Worm (Caenorhabditis elegans) whole organism, L2 larva: ENCODE data around the gene D2045.8.

Experiments used
- C34F6.9 ChIP-seq: fragments of 150-350 bp; optimal IDR thresholded peaks from 2 replicates; lab custom pipeline; 2014; ENCODE audit warnings: missing biosample characterization, missing genetic modification characterization
- F13H6.1 ChIP-seq: sonication (generic microtip); optimal IDR thresholded peaks from 2 replicates; lab custom pipeline; 2016; ENCODE audit warnings: missing genetic modification characterization, missing compliant biosample characterization
- alr-1 ChIP-seq: fragments of 150-350 bp; optimal IDR thresholded peaks from 2 replicates; lab custom pipeline; 2014; ENCODE audit warnings: missing biosample characterization, missing genetic modification characterization
- aly-2 ChIP-seq: fragments of 150-350 bp; optimal IDR thresholded peaks from 2 replicates; lab custom pipeline; 2014; ENCODE audit warnings: missing biosample characterization, missing genetic modification characterization
- ama-1 ChIP-seq: fragments of 150-350 bp; optimal IDR thresholded peaks from 2 replicates; lab custom pipeline; 2018; ENCODE audit warnings: inconsistent platforms
- blmp-1 ChIP-seq: sonication (generic microtip); optimal IDR thresholded peaks from 2 replicates; lab custom pipeline; 2017; ENCODE audit warnings: missing genetic modification characterization, mild to moderate bottlenecking, missing compliant biosample characterization, antibody characterized with exemption, moderate library complexity; ENCODE audit not compliant: insufficient read depth
- ceh-16 ChIP-seq: fragments of 150-350 bp; optimal IDR thresholded peaks from 2 replicates; lab custom pipeline; 2014; ENCODE audit warnings: missing biosample characterization, missing genetic modification characterization
- elt-3 ChIP-seq: sonication (generic microtip); optimal IDR thresholded peaks from 2 replicates; lab custom pipeline; 2017; ENCODE audit warnings: missing biosample characterization, missing genetic modification characterization
- fos-1 ChIP-seq: fragments of 150-350 bp; optimal IDR thresholded peaks from 2 replicates; lab custom pipeline; 2014; ENCODE audit warnings: missing biosample characterization, missing genetic modification characterization
- gmeb-1 ChIP-seq: fragments of 150-350 bp; optimal IDR thresholded peaks from 2 replicates; lab custom pipeline; 2014; ENCODE audit warnings: missing biosample characterization, missing genetic modification characterization
- lin-11 ChIP-seq: fragments of 150-350 bp; sonication (generic microtip); optimal IDR thresholded peaks from 2 replicates; lab custom pipeline; 2014; ENCODE audit warnings: missing biosample characterization, missing genetic modification characterization, inconsistent platforms, mixed read lengths
- lin-13 ChIP-seq: fragments of 150-350 bp; optimal IDR thresholded peaks from 2 replicates; lab custom pipeline; 2014; ENCODE audit warnings: missing biosample characterization, missing genetic modification reagents, missing genetic modification characterization
- lsy-2 ChIP-seq, 2 experiments: fragments of 150-350 bp in 1 of 2; sonication (generic microtip) in 1 of 2; optimal IDR thresholded peaks; 2 replicates each; lab custom pipeline; 2014 to 2017; ENCODE audit warnings: missing biosample characterization in 2 of 2, missing genetic modification characterization in 2 of 2
- mab-5 ChIP-seq: fragments of 150-350 bp; optimal IDR thresholded peaks from 2 replicates; lab custom pipeline; 2014; ENCODE audit warnings: missing biosample characterization, missing genetic modification characterization
- mdl-1 ChIP-seq, 2 experiments: fragments of 150-350 bp in 1 of 2; sonication (generic microtip) in 1 of 2; optimal IDR thresholded peaks; 2 replicates each; lab custom pipeline; 2017; ENCODE audit warnings: missing biosample characterization in 2 of 2, missing genetic modification characterization in 2 of 2
- nhr-10 ChIP-seq: sonication (generic microtip); optimal IDR thresholded peaks from 2 replicates; lab custom pipeline; 2017; ENCODE audit warnings: missing biosample characterization, missing genetic modification characterization
- nhr-11 ChIP-seq: fragments of 150-350 bp; optimal IDR thresholded peaks from 2 replicates; lab custom pipeline; 2014; ENCODE audit warnings: missing biosample characterization, missing genetic modification characterization
- nhr-12 ChIP-seq: fragments of 150-350 bp; optimal IDR thresholded peaks from 2 replicates; lab custom pipeline; 2014; ENCODE audit warnings: missing biosample characterization, missing genetic modification characterization
- nhr-129 ChIP-seq: fragments of 150-350 bp; optimal IDR thresholded peaks from 2 replicates; lab custom pipeline; 2014; ENCODE audit warnings: missing biosample characterization, missing genetic modification characterization
- nhr-21 ChIP-seq: fragments of 150-350 bp; optimal IDR thresholded peaks from 2 replicates; lab custom pipeline; 2014; ENCODE audit warnings: missing biosample characterization, missing genetic modification characterization
- nhr-23 ChIP-seq: fragments of 150-350 bp; optimal IDR thresholded peaks from 2 replicates; lab custom pipeline; 2014; ENCODE audit warnings: missing biosample characterization, missing genetic modification reagents, missing genetic modification characterization
- nhr-237 ChIP-seq: fragments of 150-350 bp; optimal IDR thresholded peaks from 2 replicates; lab custom pipeline; 2014; ENCODE audit warnings: missing biosample characterization, missing genetic modification characterization
- nhr-25 ChIP-seq: fragments of 150-350 bp; sonication (generic microtip); optimal IDR thresholded peaks from 3 replicates; lab custom pipeline; 2014; ENCODE audit warnings: missing biosample characterization, missing genetic modification characterization
- nhr-77 ChIP-seq: fragments of 150-350 bp; optimal IDR thresholded peaks from 2 replicates; lab custom pipeline; 2014; ENCODE audit warnings: missing biosample characterization, missing genetic modification characterization
- sem-4 ChIP-seq: fragments of 150-350 bp; optimal IDR thresholded peaks from 2 replicates; lab custom pipeline; 2014; ENCODE audit warnings: missing biosample characterization, missing genetic modification reagents, missing genetic modification characterization
- sma-3 ChIP-seq: sonication (generic microtip); optimal IDR thresholded peaks from 2 replicates; lab custom pipeline; 2016; ENCODE audit warnings: missing genetic modification reagents, missing genetic modification characterization, missing compliant biosample characterization
- sma-9 ChIP-seq, 2 experiments: fragments of 150-350 bp in 1 of 2; sonication (generic microtip) in 1 of 2; optimal IDR thresholded peaks; 2 replicates each; lab custom pipeline; 2014 to 2016; ENCODE audit warnings: missing genetic modification characterization in 2 of 2, mild to moderate bottlenecking in 1 of 2, missing biosample characterization in 1 of 2, missing compliant biosample characterization in 1 of 2, missing genetic modification reagents in 1 of 2, moderate library complexity in 1 of 2
- snpc-4 ChIP-seq: fragments of 150-350 bp; optimal IDR thresholded peaks from 2 replicates; lab custom pipeline; 2014; ENCODE audit warnings: missing biosample characterization, missing genetic modification characterization
- unc-39 ChIP-seq: fragments of 150-350 bp; optimal IDR thresholded peaks from 2 replicates; lab custom pipeline; 2014; ENCODE audit warnings: missing biosample characterization, missing genetic modification characterization
- unc-55 ChIP-seq: fragments of 150-350 bp; sonication (generic microtip); optimal IDR thresholded peaks from 3 replicates; lab custom pipeline; 2014; ENCODE audit warnings: missing biosample characterization, missing genetic modification reagents, missing genetic modification characterization
- unc-62 ChIP-seq: fragments of 150-350 bp; optimal IDR thresholded peaks from 2 replicates; lab custom pipeline; 2014; ENCODE audit warnings: missing biosample characterization, missing genetic modification reagents, missing genetic modification characterization
- zag-1 ChIP-seq: fragments of 150-350 bp; optimal IDR thresholded peaks from 2 replicates; lab custom pipeline; 2014; ENCODE audit warnings: missing biosample characterization, missing genetic modification characterization
- ztf-1 ChIP-seq: fragments of 200-800 bp; sonication (Bioruptor generic); conservative IDR thresholded peaks from 2 replicates; pipeline ENCODE4 v1.3.6; 2022; ENCODE audit warnings: missing genetic modification characterization, missing compliant biosample characterization
- ztf-4 ChIP-seq: fragments of 150-350 bp; optimal IDR thresholded peaks from 2 replicates; lab custom pipeline; 2014; ENCODE audit warnings: missing biosample characterization, missing genetic modification characterization

The D2045.8 gene

ce11 chrIII:10512570-10512969 is 30.5 kb downstream of the D2045.8 start:
- no peak for TF ChIP-seq lsy-2 (tag; optimal IDR thresholded peaks at IDR 0.05; lab: Kevin White, UChicago)
- no peak for TF ChIP-seq nhr-12 (tag; lab: Kevin White, UChicago)
- TF ChIP-seq sma-3: no peak
- TF ChIP-seq ztf-1: no peak
- TF ChIP-seq nhr-10 (tag; lab: Kevin White, UChicago): no peak
- TF ChIP-seq unc-55: no peak
- no peak for TF ChIP-seq sma-9 (GFP tag; optimal IDR thresholded peaks at IDR 0.05; lab: Kevin White, UChicago)
- no peak for TF ChIP-seq sma-9 (tag; optimal IDR thresholded peaks at IDR 0.05; lab: Kevin White, UChicago)
- TF ChIP-seq blmp-1 (tag; lab: Kevin White, UChicago): no peak
- TF ChIP-seq alr-1 (tag; lab: Kevin White, UChicago): no peak
- no peak for TF ChIP-seq gmeb-1
- no peak for TF ChIP-seq aly-2 (tag; lab: Kevin White, UChicago)
- TF ChIP-seq ceh-16 (tag; lab: Kevin White, UChicago): no peak
- TF ChIP-seq nhr-21: no peak
- TF ChIP-seq unc-39 (tag; lab: Kevin White, UChicago): no peak
- no peak for TF ChIP-seq nhr-129 (tag; lab: Kevin White, UChicago)

ce11 chrIII:10515751-10516150 is 33.7 kb downstream of the D2045.8 start:
- TF ChIP-seq unc-55: peak; percentile 53
- no peak for TF ChIP-seq lin-13

DNA sequence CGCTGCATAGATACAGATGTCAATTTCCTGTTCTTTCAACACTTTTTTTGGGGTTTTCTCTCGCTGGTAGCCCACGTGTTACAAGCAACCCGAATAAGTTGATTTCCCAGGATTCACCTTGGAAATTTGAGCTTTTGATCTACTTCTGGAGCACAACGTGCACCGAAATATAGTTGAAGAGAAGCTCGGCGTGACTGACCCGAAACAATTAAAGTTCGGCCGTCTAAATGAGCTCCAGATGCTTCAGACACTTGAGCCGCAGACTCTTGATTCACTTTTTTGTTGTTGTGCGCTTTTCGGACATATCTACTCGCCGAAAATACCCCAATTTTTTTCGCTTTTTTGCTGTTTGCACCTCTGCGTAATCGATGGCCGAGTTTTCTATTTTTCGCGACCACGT is 36.8 kb downstream of the D2045.8 start:
- TF ChIP-seq blmp-1 (tag; lab: Kevin White, UChicago) (no peak), unc-62 (no peak), sma-3 (no peak), ama-1 (lab: Kevin White, UChicago) (no peak), nhr-77 (tag; lab: Kevin White, UChicago) (no peak), elt-3 (no peak), sem-4 (tag; lab: Kevin White, UChicago) (no peak), nhr-25 (tag; lab: Kevin White, UChicago) (no peak), C34F6.9 (tag; lab: Kevin White, UChicago) (no peak), alr-1 (tag; lab: Kevin White, UChicago) (no peak), nhr-237 (tag; lab: Kevin White, UChicago) (no peak), mab-5 (tag; lab: Kevin White, UChicago) (no peak), zag-1 (no peak), nhr-11 (tag; lab: Kevin White, UChicago) (no peak), nhr-23 (tag; lab: Kevin White, UChicago) (no peak), nhr-10 (tag; lab: Kevin White, UChicago) (no peak), aly-2 (tag; lab: Kevin White, UChicago) (no peak), mdl-1 (tag; optimal IDR thresholded peaks at IDR 0.05; lab: Kevin White, UChicago) (no peak), ceh-16 (tag; lab: Kevin White, UChicago) (no peak), ztf-4 (tag; lab: Kevin White, UChicago) (no peak)

ce11 chrIII:10519615-10520014 is 37.5 kb downstream of the D2045.8 start:
- TF ChIP-seq nhr-129 (tag; lab: Kevin White, UChicago) (no peak), nhr-21 (no peak), F13H6.1 (tag; lab: Kevin White, UChicago) (no peak), nhr-10 (tag; lab: Kevin White, UChicago) (no peak)
- TF ChIP-seq, all 48 proteins: peak for 0

DNA sequence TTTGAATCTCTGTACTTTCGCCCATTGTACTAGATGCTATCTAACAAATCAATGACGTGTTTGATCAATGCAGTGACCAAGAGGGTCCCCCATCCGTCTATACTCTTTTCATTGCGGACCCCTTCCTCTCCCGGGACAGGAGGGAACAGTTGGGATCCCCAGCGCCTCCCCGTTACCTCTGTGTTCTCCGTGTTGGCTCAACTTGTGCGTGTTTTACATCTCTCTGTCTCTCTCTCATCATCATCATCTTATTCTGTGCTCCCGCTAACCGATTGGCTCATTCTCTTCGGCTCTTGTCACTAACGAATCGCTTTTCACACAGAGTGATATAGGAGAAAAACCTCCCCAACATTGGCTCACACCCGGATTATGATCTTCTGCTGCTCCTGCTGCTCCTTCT is 38.4 kb downstream of the D2045.8 start, which contains the start of gene unc-49:
TSS of gene unc-49 (plus strand) at position 240 of the 400 bp plus-strand sequence.
- TF ChIP-seq snpc-4 (no peak), ceh-16 (tag; lab: Kevin White, UChicago) (no peak), gmeb-1 (no peak), fos-1 (tag; lab: Kevin White, UChicago) (no peak), C34F6.9 (tag; lab: Kevin White, UChicago) (peak; percentile 6), lin-11 (tag; lab: Kevin White, UChicago) (no peak), nhr-129 (tag; lab: Kevin White, UChicago) (peak; percentile 14), F13H6.1 (tag; lab: Kevin White, UChicago) (peak; percentile 61), nhr-23 (tag; lab: Kevin White, UChicago) (no peak), lsy-2 (tag; optimal IDR thresholded peaks at IDR 0.05; lab: Kevin White, UChicago) (peak in 1 of 2 experiments; percentile 7), nhr-25 (tag; lab: Kevin White, UChicago) (no peak)
